Worm (Caenorhabditis elegans) whole organism, L4 larva: ENCODE results near the gene sru-3.
A peak's percentile ranks its signal among the peaks of the same experiment; 100 is the strongest.

Experiments
- F10B5.3 ChIP-seq: sonication (generic microtip); optimal IDR thresholded peaks from 2 replicates; lab custom pipeline; 2016; ENCODE audit warnings: mild to moderate bottlenecking, missing genetic modification characterization, missing compliant biosample characterization
- F26F4.8 ChIP-seq: fragments of 200-800 bp; sonication (Bioruptor generic); conservative IDR thresholded peaks from 2 replicates; pipeline ENCODE4 v1.3.6; 2022; ENCODE audit warnings: missing genetic modification characterization, missing compliant biosample characterization
- T20F7.1 ChIP-seq: fragments of 200-800 bp; sonication (Bioruptor generic); optimal IDR thresholded peaks from 2 replicates; lab custom pipeline; 2018; ENCODE audit warnings: mild to moderate bottlenecking, missing genetic modification characterization, missing compliant biosample characterization
- T26A8.4 ChIP-seq: fragments of 200-800 bp; sonication (Bioruptor generic); IDR thresholded peaks from 2 replicates; pipeline ENCODE4 v1.3.6; 2022; ENCODE audit warnings: missing genetic modification characterization, missing compliant biosample characterization
- Y105C5A.15 ChIP-seq: fragments of 200-800 bp; sonication (Bioruptor generic); IDR thresholded peaks from 2 replicates; pipeline ENCODE4 v1.3.6; 2022; ENCODE audit warnings: missing genetic modification characterization, missing compliant biosample characterization
- aha-1 ChIP-seq: fragments of 150-350 bp; peaks from one replicate; lab custom pipeline; 2014; ENCODE audit warnings: missing biosample characterization, missing genetic modification characterization
- ceh-28 ChIP-seq: fragments of 150-350 bp; optimal IDR thresholded peaks from 2 replicates; lab custom pipeline; 2014; ENCODE audit warnings: missing biosample characterization, missing genetic modification reagents, missing genetic modification characterization
- daf-12 ChIP-seq: fragments of 150-350 bp; optimal IDR thresholded peaks from 2 replicates; lab custom pipeline; 2014; ENCODE audit warnings: missing biosample characterization, missing genetic modification reagents, missing genetic modification characterization
- daf-16 ChIP-seq, 3 experiments: sonication (generic microtip); optimal IDR thresholded peaks; 2 replicates each; lab custom pipeline; 2016 to 2017; ENCODE audit warnings: missing genetic modification characterization in 3 of 3, missing genetic modification reagents in 3 of 3, mild to moderate bottlenecking in 2 of 3, missing compliant biosample characterization in 2 of 3, missing biosample characterization in 1 of 3, moderate library complexity in 1 of 3
- dmd-6 ChIP-seq: fragments of 200-800 bp; sonication (Bioruptor generic); IDR thresholded peaks from 2 replicates; pipeline ENCODE4 v1.3.6; 2022; ENCODE audit warnings: missing genetic modification reagents, missing genetic modification characterization, missing compliant biosample characterization
- dmd-8 ChIP-seq: fragments of 200-800 bp; sonication (Bioruptor generic); IDR thresholded peaks from 2 replicates; pipeline ENCODE4 v1.3.6; 2022; ENCODE audit warnings: missing genetic modification characterization, missing compliant biosample characterization
- dmd-9 ChIP-seq: fragments of 200-800 bp; sonication (Bioruptor generic); IDR thresholded peaks from 2 replicates; pipeline ENCODE4 v1.3.6; 2022; ENCODE audit warnings: missing genetic modification reagents, missing genetic modification characterization, missing compliant biosample characterization
- dpl-1 ChIP-seq: fragments of 150-350 bp; optimal IDR thresholded peaks from 2 replicates; lab custom pipeline; 2014; ENCODE audit warnings: missing biosample characterization, missing genetic modification reagents, missing genetic modification characterization
- dve-1 ChIP-seq: sonication (generic microtip); optimal IDR thresholded peaks from 2 replicates; lab custom pipeline; 2017; ENCODE audit warnings: antibody characterized with exemption, mild to moderate bottlenecking, missing genetic modification characterization, missing compliant biosample characterization; ENCODE audit not compliant: insufficient read depth
- egl-27 ChIP-seq: sonication (generic microtip); optimal IDR thresholded peaks from 3 replicates; lab custom pipeline; 2017; ENCODE audit warnings: missing biosample characterization, missing genetic modification reagents, missing genetic modification characterization
- egl-43 ChIP-seq: fragments of 200-800 bp; sonication (Bioruptor generic); IDR thresholded peaks from 2 replicates; pipeline ENCODE4 v1.3.6; 2022; ENCODE audit warnings: missing genetic modification reagents, missing genetic modification characterization, missing compliant biosample characterization
- hlh-11 ChIP-seq: fragments of 200-800 bp; sonication (Bioruptor generic); optimal IDR thresholded peaks from 2 replicates; lab custom pipeline; 2018; ENCODE audit warnings: mild to moderate bottlenecking, missing genetic modification characterization, missing compliant biosample characterization
- hlh-30 ChIP-seq: sonication (generic microtip); optimal IDR thresholded peaks from 2 replicates; lab custom pipeline; 2017; ENCODE audit warnings: antibody characterized with exemption, mild to moderate bottlenecking, missing genetic modification characterization, missing compliant biosample characterization; ENCODE audit not compliant: insufficient read depth
- hmg-1.1 ChIP-seq: fragments of 200-800 bp; sonication (Bioruptor generic); IDR thresholded peaks from 2 replicates; pipeline ENCODE4 v1.3.6; 2022; ENCODE audit warnings: missing genetic modification reagents, missing genetic modification characterization, missing compliant biosample characterization
- jun-1 ChIP-seq: fragments of 150-350 bp; optimal IDR thresholded peaks from 2 replicates; lab custom pipeline; 2014; ENCODE audit warnings: missing biosample characterization, missing genetic modification reagents, missing genetic modification characterization
- lim-7 ChIP-seq: fragments of 200-800 bp; sonication (Bioruptor generic); IDR thresholded peaks from 2 replicates; pipeline ENCODE4 v1.3.6; 2022; ENCODE audit warnings: missing genetic modification characterization, missing compliant biosample characterization
- lsy-2 ChIP-seq, 2 experiments: fragments of 150-350 bp in 1 of 2; sonication (generic microtip) in 1 of 2; optimal IDR thresholded peaks; 2 replicates each; lab custom pipeline; 2014 to 2017; ENCODE audit warnings: missing biosample characterization in 2 of 2, missing genetic modification characterization in 2 of 2
- madf-5 ChIP-seq, 2 experiments: fragments of 200-800 bp; sonication (Bioruptor generic); IDR thresholded peaks; 2 replicates each; pipeline ENCODE4 v1.3.6; 2022; ENCODE audit warnings: missing compliant biosample characterization in 2 of 2, missing genetic modification characterization in 2 of 2
- madf-9 ChIP-seq: fragments of 200-800 bp; sonication (Bioruptor generic); conservative IDR thresholded peaks from 2 replicates; pipeline ENCODE4 v1.3.6; 2022; ENCODE audit warnings: missing genetic modification reagents, missing genetic modification characterization, missing compliant biosample characterization
- mdl-1 ChIP-seq, 2 experiments: fragments of 150-350 bp in 1 of 2; sonication (generic microtip) in 1 of 2; optimal IDR thresholded peaks; 2 replicates each; lab custom pipeline; 2014 to 2017; ENCODE audit warnings: missing biosample characterization in 2 of 2, missing genetic modification characterization in 2 of 2
- mdt-29 ChIP-seq: fragments of 200-800 bp; sonication (Bioruptor generic); IDR thresholded peaks from 2 replicates; pipeline ENCODE4 v1.3.6; 2022; ENCODE audit warnings: missing genetic modification reagents, missing genetic modification characterization, missing compliant biosample characterization
- mep-1 ChIP-seq: fragments of 150-350 bp; sonication (generic microtip); optimal IDR thresholded peaks from 3 replicates; lab custom pipeline; 2014; ENCODE audit warnings: missing biosample characterization, missing genetic modification characterization
- mxl-3 ChIP-seq: fragments of 200-800 bp; sonication (Bioruptor generic); optimal IDR thresholded peaks from 2 replicates; lab custom pipeline; 2018; ENCODE audit warnings: mild to moderate bottlenecking, missing genetic modification characterization, missing compliant biosample characterization
- nhr-102 ChIP-seq: sonication (generic microtip); optimal IDR thresholded peaks from 2 replicates; lab custom pipeline; 2016; ENCODE audit warnings: mild to moderate bottlenecking, missing genetic modification characterization, moderate library complexity, missing compliant biosample characterization
- nhr-111 ChIP-seq: fragments of 200-800 bp; sonication (Bioruptor generic); optimal IDR thresholded peaks from 2 replicates; lab custom pipeline; 2018; ENCODE audit warnings: mild to moderate bottlenecking, missing genetic modification characterization, missing compliant biosample characterization
- nhr-25 ChIP-seq: sonication (generic microtip); optimal IDR thresholded peaks from 2 replicates; lab custom pipeline; 2017; ENCODE audit warnings: missing genetic modification characterization, mild to moderate bottlenecking, missing compliant biosample characterization, antibody characterized with exemption, moderate library complexity, borderline replicate concordance; ENCODE audit not compliant: insufficient read depth
- nhr-28 ChIP-seq: fragments of 150-350 bp; optimal IDR thresholded peaks from 2 replicates; lab custom pipeline; 2014; ENCODE audit warnings: missing biosample characterization, missing genetic modification characterization
- nhr-48 ChIP-seq: sonication (generic microtip); optimal IDR thresholded peaks from 2 replicates; lab custom pipeline; 2016; ENCODE audit warnings: mild to moderate bottlenecking, missing genetic modification characterization, missing compliant biosample characterization
- nhr-6 ChIP-seq: fragments of 150-350 bp; optimal IDR thresholded peaks from 2 replicates; lab custom pipeline; 2014; ENCODE audit warnings: missing biosample characterization, missing genetic modification characterization
- nhr-77 ChIP-seq: fragments of 150-350 bp; optimal IDR thresholded peaks from 2 replicates; lab custom pipeline; 2014; ENCODE audit warnings: missing biosample characterization, missing genetic modification characterization
- php-3 ChIP-seq: fragments of 200-800 bp; sonication (Bioruptor generic); IDR thresholded peaks from 2 replicates; pipeline ENCODE4 v1.3.6; 2022; ENCODE audit warnings: missing genetic modification reagents, missing genetic modification characterization, missing compliant biosample characterization
- pqm-1 ChIP-seq: sonication (generic microtip); optimal IDR thresholded peaks from 2 replicates; lab custom pipeline; 2017; ENCODE audit warnings: missing biosample characterization, missing genetic modification characterization
- saeg-2 ChIP-seq: fragments of 200-800 bp; sonication (Bioruptor generic); IDR thresholded peaks from 2 replicates; pipeline ENCODE4 v1.3.6; 2022; ENCODE audit warnings: missing genetic modification reagents, missing genetic modification characterization, missing compliant biosample characterization
- set-16 ChIP-seq: fragments of 200-800 bp; sonication (Bioruptor generic); IDR thresholded peaks from 2 replicates; pipeline ENCODE4 v1.3.6; 2022; ENCODE audit warnings: missing genetic modification reagents, missing genetic modification characterization, missing compliant biosample characterization
- skn-1 ChIP-seq: fragments of 150-350 bp; optimal IDR thresholded peaks from 2 replicates; lab custom pipeline; 2014; ENCODE audit warnings: missing biosample characterization, missing genetic modification characterization
- snpc-4 ChIP-seq: fragments of 150-350 bp; optimal IDR thresholded peaks from 2 replicates; lab custom pipeline; 2014; ENCODE audit warnings: missing biosample characterization, missing genetic modification characterization
- tra-1 ChIP-seq: fragments of 200-800 bp; sonication (Bioruptor generic); IDR thresholded peaks from 2 replicates; pipeline ENCODE4 v1.3.6; 2022; ENCODE audit warnings: missing genetic modification reagents, missing genetic modification characterization, missing compliant biosample characterization
- zfp-3 ChIP-seq: fragments of 200-800 bp; sonication (Bioruptor generic); conservative IDR thresholded peaks from 2 replicates; pipeline ENCODE4 v1.3.6; 2022; ENCODE audit warnings: missing genetic modification reagents, missing genetic modification characterization, missing compliant biosample characterization
- zip-2 ChIP-seq: fragments of 150-350 bp; optimal IDR thresholded peaks from 2 replicates; lab custom pipeline; 2014; ENCODE audit warnings: missing biosample characterization, missing genetic modification characterization

sru-3 gene

DNA sequence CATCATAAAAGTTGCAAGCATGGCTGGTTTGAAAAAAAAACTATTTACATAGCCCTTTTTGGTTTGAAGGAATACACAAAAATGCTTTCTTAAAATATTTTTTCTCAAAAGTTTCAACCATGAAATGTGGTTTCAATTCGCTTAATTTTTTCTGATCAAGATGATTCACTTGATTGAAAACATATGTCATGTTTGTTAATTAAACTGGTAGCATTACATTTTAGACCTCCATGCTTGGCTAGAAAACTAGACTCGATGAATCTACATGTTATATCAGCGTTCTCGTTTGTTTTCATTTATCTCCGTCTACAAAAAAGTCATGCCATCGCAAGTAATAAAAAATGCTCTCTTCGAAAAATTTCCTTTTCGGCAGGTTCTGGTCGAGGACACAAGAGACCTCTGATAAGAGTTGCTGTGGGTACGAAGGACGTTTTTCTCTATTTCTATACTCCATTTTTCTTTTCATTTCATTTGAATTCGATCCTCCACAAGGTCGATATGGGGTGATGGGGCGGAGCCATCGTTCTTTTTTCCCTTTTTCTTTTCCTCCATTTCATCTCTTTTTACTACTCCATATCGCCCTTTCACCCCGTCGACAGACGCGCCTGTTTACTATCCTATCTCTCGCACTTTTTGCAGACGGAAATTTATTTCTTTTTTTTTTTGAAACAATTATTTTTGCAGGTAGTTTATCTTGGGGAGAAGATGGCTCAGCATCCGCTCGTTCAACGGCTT, 29.4 kb downstream of the sru-3 start, which contains the start of gene elo-1:
Gene elo-1 (plus strand): TSS at position 685 of the 735 bp plus-strand sequence.
- TF ChIP-seq dpl-1 (GFP tag; lab: Kevin White, UChicago) (peak; percentile 26), nhr-28 (peak; percentile 83), madf-9 (0 out of 2 replicates have a peak, but pooled peaks have one; percentile 12), zfp-3 (GFP tag; lab: Robert Waterston, UW) (0 out of 2 replicates have a peak, but pooled peaks have one; percentile 30), Y105C5A.15 (GFP tag; lab: Robert Waterston, UW) (no peak), dve-1 (tag; lab: Kevin White, UChicago) (peak; percentile 78), hlh-11 (tag; lab: Kevin White, UChicago) (peak; percentile 83), pqm-1 (peak; percentile 64), mdl-1 (tag; optimal IDR thresholded peaks at IDR 0.05; lab: Kevin White, UChicago) (peak in 1 of 2 experiments; percentile 38), nhr-111 (GFP tag; lab: Kevin White, UChicago) (no peak), saeg-2 (GFP tag; lab: Robert Waterston, UW) (0 out of 2 replicates have a peak, but pooled peaks have one; percentile 43), zip-2 (tag; lab: Kevin White, UChicago) (no peak), mdt-29 (peak; percentile 49; the same call in 1 of the 2 replicates), dmd-6 (GFP tag; lab: Robert Waterston, UW) (peak; percentile 82), hmg-1.1 (0 out of 2 replicates have a peak, but pooled peaks have one; percentile 42), nhr-48 (tag; lab: Kevin White, UChicago) (peak; percentile 63), T20F7.1 (GFP tag; lab: Kevin White, UChicago) (peak; percentile 72), lsy-2 (tag; optimal IDR thresholded peaks at IDR 0.05; lab: Kevin White, UChicago) (peak in 1 of 2 experiments; percentile 23), daf-16 (GFP tag; optimal IDR thresholded peaks at IDR 0.05; lab: Kevin White, UChicago) (peak in 1 of 2 experiments; percentile 22), daf-16 (tag; optimal IDR thresholded peaks at IDR 0.05; lab: Kevin White, UChicago) (peak; percentile 63), set-16 (GFP tag; lab: Robert Waterston, UW) (no peak), tra-1 (GFP tag; lab: Robert Waterston, UW) (peak; percentile 64; the same call in 1 of the 2 replicates), php-3 (GFP tag; lab: Robert Waterston, UW) (peak; percentile 77; the same call in 1 of the 2 replicates), mxl-3 (GFP tag; lab: Kevin White, UChicago) (peak; percentile 24), daf-12 (tag; lab: Kevin White, UChicago) (no peak), mep-1 (peak; percentile 36), nhr-25 (peak; percentile 11), egl-43 (no peak), nhr-77 (tag; lab: Kevin White, UChicago) (peak; percentile 53), nhr-102 (tag; lab: Kevin White, UChicago) (peak; percentile 39), hlh-30 (tag; lab: Kevin White, UChicago) (peak; percentile 31), F10B5.3 (no peak)

DNA sequence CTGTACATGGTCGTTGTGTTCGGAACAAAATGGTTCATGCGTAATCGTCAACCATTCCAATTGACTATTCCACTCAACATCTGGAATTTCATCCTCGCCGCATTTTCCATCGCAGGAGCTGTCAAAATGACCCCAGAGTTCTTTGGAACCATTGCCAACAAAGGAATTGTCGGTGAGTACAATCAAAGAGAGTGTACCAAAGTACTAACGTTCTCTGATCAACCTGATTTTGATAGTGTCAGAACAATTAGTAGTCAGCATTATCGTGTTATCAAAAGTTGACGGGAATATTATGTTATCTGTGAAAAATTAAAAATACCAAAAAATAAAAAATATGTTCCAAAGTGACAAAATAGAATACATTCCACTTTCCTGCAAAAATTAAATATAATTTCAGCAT, 30.6 kb downstream of the sru-3 start:
- TF ChIP-seq egl-43 (no peak), madf-5 (GFP tag; IDR thresholded peaks at IDR 0.05; lab: Robert Waterston, UW) (0 out of 4 replicates have a peak, but pooled peaks of 1 of the 2 experiments have one; percentile 36), daf-16 (GFP tag; optimal IDR thresholded peaks at IDR 0.05; lab: Kevin White, UChicago) (no peak), daf-16 (tag; optimal IDR thresholded peaks at IDR 0.05; lab: Kevin White, UChicago) (peak; percentile 15), dve-1 (tag; lab: Kevin White, UChicago) (peak; percentile 60), hmg-1.1 (no peak), ceh-28 (no peak), hlh-11 (tag; lab: Kevin White, UChicago) (peak; percentile 52), dmd-8 (GFP tag; lab: Robert Waterston, UW) (no peak), skn-1 (tag; lab: Kevin White, UChicago) (no peak), dmd-6 (GFP tag; lab: Robert Waterston, UW) (peak; percentile 38; the same call in 1 of the 2 replicates), pqm-1 (peak; percentile 32), snpc-4 (no peak), nhr-6 (tag; lab: Kevin White, UChicago) (peak; percentile 9), egl-27 (tag; lab: Kevin White, UChicago) (no peak), aha-1 (tag; lab: Kevin White, UChicago) (no peak), lim-7 (no peak), F26F4.8 (GFP tag; lab: Robert Waterston, UW) (no peak), dmd-9 (GFP tag; lab: Robert Waterston, UW) (no peak), T26A8.4 (no peak), jun-1 (no peak), mxl-3 (GFP tag; lab: Kevin White, UChicago) (no peak), nhr-48 (tag; lab: Kevin White, UChicago) (peak; percentile 27), nhr-77 (tag; lab: Kevin White, UChicago) (peak; percentile 60), nhr-28 (peak; percentile 55), T20F7.1 (GFP tag; lab: Kevin White, UChicago) (peak; percentile 47)
- TF ChIP-seq, all 104 proteins: peak for 11
